Worm (Caenorhabditis elegans) whole organism, L1 larva: ENCODE results near the gene srbc-67.
"Not testable (repeated sequence)": the region's sequence is repeated elsewhere in the genome, so short reads cannot be mapped to it uniquely, and the experiment has no call there.

ENCODE experiments used
- C34B4.2 ChIP-seq: sonication (generic microtip); optimal IDR thresholded peaks from 2 replicates; lab custom pipeline; 2017; ENCODE audit warnings: mild to moderate bottlenecking, missing genetic modification characterization, missing compliant biosample characterization
- alr-1 ChIP-seq: fragments of 200-800 bp; sonication (Bioruptor generic); optimal IDR thresholded peaks from 2 replicates; lab custom pipeline; 2018; ENCODE audit warnings: borderline replicate concordance, mild to moderate bottlenecking, missing genetic modification characterization, missing compliant biosample characterization
- aly-2 ChIP-seq: fragments of 150-350 bp; optimal IDR thresholded peaks from 2 replicates; lab custom pipeline; 2014; ENCODE audit warnings: missing biosample characterization, missing genetic modification characterization
- ama-1 ChIP-seq: fragments of 150-350 bp; optimal IDR thresholded peaks from 2 replicates; lab custom pipeline; 2014
- ceh-63 ChIP-seq: fragments of 200-800 bp; sonication (Bioruptor generic); optimal IDR thresholded peaks from 2 replicates; lab custom pipeline; 2018; ENCODE audit warnings: mild to moderate bottlenecking, missing genetic modification characterization, missing compliant biosample characterization
- ceh-82 ChIP-seq, 3 experiments: fragments of 150-350 bp in 1 of 3; sonication (generic microtip) in 2 of 3; optimal IDR thresholded peaks; 2 replicates each; lab custom pipeline; 2014 to 2017; ENCODE audit warnings: missing biosample characterization in 3 of 3, missing genetic modification characterization in 3 of 3
- efl-1 ChIP-seq, 4 experiments: fragments of 150-350 bp; optimal IDR thresholded peaks in 3 of 4; peaks in 1 of 4; 1 replicate in 1 of 4; 2 replicates in 3 of 4; lab custom pipeline; 2014; ENCODE audit warnings: missing biosample characterization in 2 of 4, missing genetic modification characterization in 2 of 4, missing genetic modification reagents in 2 of 4
- efl-3 ChIP-seq: fragments of 200-800 bp; sonication (Bioruptor generic); optimal IDR thresholded peaks from 2 replicates; lab custom pipeline; 2018; ENCODE audit warnings: mild to moderate bottlenecking, missing genetic modification characterization, missing compliant biosample characterization
- egl-13 ChIP-seq: sonication (generic microtip); optimal IDR thresholded peaks from 2 replicates; lab custom pipeline; 2016; ENCODE audit warnings: missing genotype, missing genetic modification reagents, missing genetic modification characterization, missing compliant biosample characterization
- egl-27 ChIP-seq, 2 experiments: fragments of 150-350 bp in 1 of 2; sonication (generic microtip); optimal IDR thresholded peaks; 3 replicates each; lab custom pipeline; 2017 to 2018; ENCODE audit warnings: missing biosample characterization in 2 of 2, missing genetic modification characterization in 2 of 2, missing genetic modification reagents in 2 of 2
- elt-2 ChIP-seq: sonication (generic microtip); optimal IDR thresholded peaks from 2 replicates; lab custom pipeline; 2016; ENCODE audit warnings: missing genetic modification characterization, mild to moderate bottlenecking, inconsistent platforms, missing compliant biosample characterization, missing genetic modification reagents
- fkh-10 ChIP-seq: sonication (generic microtip); optimal IDR thresholded peaks from 2 replicates; lab custom pipeline; 2017; ENCODE audit warnings: missing biosample characterization, missing genetic modification reagents, missing genetic modification characterization
- fos-1 ChIP-seq: fragments of 150-350 bp; optimal IDR thresholded peaks from 2 replicates; lab custom pipeline; 2014; ENCODE audit warnings: missing biosample characterization, missing genetic modification characterization
- hlh-17 ChIP-seq: fragments of 200-800 bp; sonication (Bioruptor generic); optimal IDR thresholded peaks from 2 replicates; lab custom pipeline; 2018; ENCODE audit warnings: missing genetic modification characterization, mild to moderate bottlenecking, missing compliant biosample characterization, moderate library complexity, borderline replicate concordance
- hlh-4 ChIP-seq: sonication (generic microtip); optimal IDR thresholded peaks from 2 replicates; lab custom pipeline; 2016; ENCODE audit warnings: mild to moderate bottlenecking, missing genetic modification characterization, missing compliant biosample characterization
- lin-14 ChIP-seq: fragments of 200-800 bp; sonication (Bioruptor generic); optimal IDR thresholded peaks from 2 replicates; lab custom pipeline; 2018; ENCODE audit warnings: mild to moderate bottlenecking, missing genetic modification characterization, moderate library complexity, missing compliant biosample characterization
- lin-39 ChIP-seq: fragments of 150-350 bp; optimal IDR thresholded peaks from 2 replicates; lab custom pipeline; 2014; ENCODE audit warnings: missing biosample characterization, missing genetic modification reagents, missing genetic modification characterization
- lsy-2 ChIP-seq, 2 experiments: fragments of 150-350 bp; optimal IDR thresholded peaks; 2 replicates each; lab custom pipeline; 2014; ENCODE audit warnings: missing biosample characterization in 2 of 2, missing genetic modification characterization in 2 of 2
- mef-2 ChIP-seq: fragments of 150-350 bp; optimal IDR thresholded peaks from 2 replicates; lab custom pipeline; 2014; ENCODE audit warnings: missing biosample characterization, missing genetic modification characterization
- nhr-11 ChIP-seq: fragments of 150-350 bp; optimal IDR thresholded peaks from 2 replicates; lab custom pipeline; 2014; ENCODE audit warnings: missing biosample characterization, missing genetic modification characterization
- nhr-12 ChIP-seq: sonication (generic microtip); optimal IDR thresholded peaks from 2 replicates; lab custom pipeline; 2017; ENCODE audit warnings: missing biosample characterization, missing genetic modification characterization
- nhr-19 ChIP-seq: fragments of 200-800 bp; sonication (Bioruptor generic); conservative IDR thresholded peaks from 2 replicates; pipeline ENCODE4 v1.3.6; 2022; ENCODE audit warnings: missing genetic modification characterization, missing compliant biosample characterization
- nhr-237 ChIP-seq: fragments of 150-350 bp; optimal IDR thresholded peaks from 2 replicates; lab custom pipeline; 2014; ENCODE audit warnings: missing biosample characterization, missing genetic modification characterization
- nhr-28 ChIP-seq: fragments of 150-350 bp; optimal IDR thresholded peaks from 2 replicates; lab custom pipeline; 2014; ENCODE audit warnings: missing biosample characterization, missing genetic modification characterization
- nhr-47 ChIP-seq: sonication (generic microtip); optimal IDR thresholded peaks from 2 replicates; lab custom pipeline; 2016; ENCODE audit warnings: mild to moderate bottlenecking, missing genetic modification characterization, moderate library complexity, missing compliant biosample characterization
- nhr-90 ChIP-seq: sonication (generic microtip); optimal IDR thresholded peaks from 2 replicates; lab custom pipeline; 2016; ENCODE audit warnings: mild to moderate bottlenecking, missing genetic modification characterization, missing compliant biosample characterization; ENCODE audit not compliant: poor library complexity
- pag-3 ChIP-seq: sonication (generic microtip); optimal IDR thresholded peaks from 2 replicates; lab custom pipeline; 2017; ENCODE audit warnings: missing genetic modification characterization, mild to moderate bottlenecking, missing compliant biosample characterization, antibody characterized with exemption, borderline replicate concordance; ENCODE audit not compliant: insufficient read depth
- pax-3 ChIP-seq: fragments of 200-800 bp; sonication (Bioruptor generic); optimal IDR thresholded peaks from 2 replicates; lab custom pipeline; 2018; ENCODE audit warnings: mild to moderate bottlenecking, missing genetic modification characterization, moderate library complexity, missing compliant biosample characterization
- pqm-1 ChIP-seq: sonication (generic microtip); optimal IDR thresholded peaks from 3 replicates; lab custom pipeline; 2017; ENCODE audit warnings: missing biosample characterization, missing genetic modification characterization
- unc-130 ChIP-seq: fragments of 150-350 bp; optimal IDR thresholded peaks from 2 replicates; lab custom pipeline; 2017; ENCODE audit warnings: missing biosample characterization, missing genetic modification characterization, inconsistent platforms
- unc-30 ChIP-seq: sonication (generic microtip); optimal IDR thresholded peaks from 2 replicates; lab custom pipeline; 2017; ENCODE audit warnings: missing biosample characterization, missing genetic modification characterization
- unc-86 ChIP-seq: sonication (generic microtip); optimal IDR thresholded peaks from 2 replicates; lab custom pipeline; 2016; ENCODE audit warnings: missing genetic modification characterization, missing compliant biosample characterization
- xbp-1 ChIP-seq: sonication (generic microtip); optimal IDR thresholded peaks from 2 replicates; lab custom pipeline; 2016; ENCODE audit warnings: missing genetic modification characterization, missing compliant biosample characterization
- zag-1 ChIP-seq: fragments of 150-350 bp; optimal IDR thresholded peaks from 2 replicates; lab custom pipeline; 2014; ENCODE audit warnings: missing biosample characterization, missing genetic modification characterization
- ztf-4 ChIP-seq: fragments of 150-350 bp; optimal IDR thresholded peaks from 2 replicates; lab custom pipeline; 2014; ENCODE audit warnings: missing biosample characterization, missing genetic modification characterization

Gene srbc-67

ce11 chrV:3562824-3563223, 21.8 kb upstream of the srbc-67 start, which contains the start of gene T24A6.16:
Gene T24A6.16, minus strand, starts transcription at chrV:3562924.
- TF ChIP-seq ztf-4; nhr-237 (tag; lab: Kevin White, UChicago); lin-14: not testable (repeated sequence)

- not testable (repeated sequence) for TF ChIP-seq unc-30 (tag; lab: Kevin White, UChicago); hlh-4 (tag; lab: Kevin White, UChicago); lsy-2 (tag; optimal IDR thresholded peaks at IDR 0.05; lab: Kevin White, UChicago)
- TF ChIP-seq, all 84 proteins: peak for 0; not testable (repeated sequence) for 84
Observed at ce11 chrV:3558744-3559143, 17.7 kb upstream of the srbc-67 start, which contains the start of gene T24A6.1. Gene T24A6.1, plus strand, starts transcription at chrV:3559044.

- TF ChIP-seq xbp-1 (tag; lab: Kevin White, UChicago) (no peak), unc-30 (tag; lab: Kevin White, UChicago) (no peak), C34B4.2 (no peak), fkh-10 (GFP tag; lab: Kevin White, UChicago) (no peak), egl-13 (no peak)
Observed at ce11 chrV:3557422-3557821, 16.4 kb upstream of the srbc-67 start, which contains the start of gene grl-31. Gene grl-31, minus strand, starts transcription at chrV:3557778.

ce11 chrV:3555986-3556385, 15.0 kb upstream of the srbc-67 start, which contains the start of gene grl-30:
Gene grl-30, plus strand, starts transcription at chrV:3556286.
- TF ChIP-seq egl-13 (no peak), C34B4.2 (no peak), elt-2 (tag; lab: Kevin White, UChicago) (no peak), efl-1 (optimal IDR thresholded peaks at IDR 0.05; lab: Kevin White, UChicago) (no peak), efl-1 (GFP tag; optimal IDR thresholded peaks at IDR 0.05 in 1 of 2; lab: Kevin White, UChicago) (no peak), alr-1 (tag; lab: Kevin White, UChicago) (no peak), unc-86 (tag; lab: Kevin White, UChicago) (no peak), ceh-63 (GFP tag; lab: Kevin White, UChicago) (no peak), aly-2 (tag; lab: Kevin White, UChicago) (no peak), fos-1 (no peak), nhr-12 (tag; lab: Kevin White, UChicago) (no peak), ama-1 (lab: Kevin White, UChicago) (no peak), nhr-11 (tag; lab: Kevin White, UChicago) (no peak), mef-2 (tag; lab: Kevin White, UChicago) (no peak), nhr-28 (no peak), egl-27 (tag; optimal IDR thresholded peaks at IDR 0.05; lab: Kevin White, UChicago) (no peak), nhr-90 (tag; lab: Kevin White, UChicago) (no peak), pax-3 (tag; lab: Kevin White, UChicago) (no peak), pqm-1 (no peak), lin-39 (tag; lab: Kevin White, UChicago) (no peak), pag-3 (tag; lab: Kevin White, UChicago) (no peak)

ce11 chrV:3554869-3555268, 13.9 kb upstream of the srbc-67 start, which contains the start of gene grl-29:
Gene grl-29, minus strand, starts transcription at chrV:3555236.
- no peak for TF ChIP-seq fos-1
- TF ChIP-seq unc-130, result no peak
- TF ChIP-seq efl-3 (GFP tag; lab: Kevin White, UChicago), result no peak
- TF ChIP-seq ceh-82 (tag; optimal IDR thresholded peaks at IDR 0.05; lab: Kevin White, UChicago), result no peak
- no peak for TF ChIP-seq hlh-17 (GFP tag; lab: Kevin White, UChicago)
- no peak for TF ChIP-seq unc-86 (tag; lab: Kevin White, UChicago)
- no peak for TF ChIP-seq zag-1 (tag; lab: Kevin White, UChicago)
- TF ChIP-seq unc-30 (tag; lab: Kevin White, UChicago), result no peak
- no peak for TF ChIP-seq nhr-47 (tag; lab: Kevin White, UChicago)
- no peak for TF ChIP-seq nhr-19 (GFP tag; lab: Robert Waterston, UW)
